Worm (Caenorhabditis elegans) whole organism, mixed stage, embryonic: Measurements from ENCODE around the gene srw-127.
"Not testable (repeated sequence)": the region's sequence is repeated elsewhere in the genome, so short reads cannot be mapped to it uniquely, and the experiment has no call there.

Experiments used
- bed-3 ChIP-seq: fragments of 200-800 bp; sonication (Bioruptor generic); optimal IDR thresholded peaks from 3 replicates; lab custom pipeline; 2018; ENCODE audit warnings: mild to moderate bottlenecking, missing genetic modification characterization, moderate library complexity, missing compliant biosample characterization
- blmp-1 ChIP-seq: fragments of 150-350 bp; optimal IDR thresholded peaks from 2 replicates; lab custom pipeline; 2014; ENCODE audit warnings: missing biosample characterization, missing genetic modification characterization
- ceh-39 ChIP-seq: fragments of 150-350 bp; optimal IDR thresholded peaks from 2 replicates; lab custom pipeline; 2014; ENCODE audit warnings: missing biosample characterization, missing genetic modification characterization
- ceh-83 ChIP-seq: fragments of 200-800 bp; sonication (Bioruptor generic); optimal IDR thresholded peaks from 2 replicates; lab custom pipeline; 2018; ENCODE audit warnings: mild to moderate bottlenecking, missing genetic modification characterization, missing compliant biosample characterization
- ces-1 ChIP-seq: fragments of 150-350 bp; optimal IDR thresholded peaks from 2 replicates; lab custom pipeline; 2014; ENCODE audit warnings: missing biosample characterization, missing genetic modification reagents, missing genetic modification characterization
- elt-1 ChIP-seq: sonication (generic microtip); optimal IDR thresholded peaks from 2 replicates; lab custom pipeline; 2017; ENCODE audit warnings: missing genetic modification characterization, mild to moderate bottlenecking, missing compliant biosample characterization, antibody characterized with exemption, moderate library complexity, borderline replicate concordance; ENCODE audit not compliant: insufficient read depth
- elt-3 ChIP-seq: fragments of 150-350 bp; optimal IDR thresholded peaks from 2 replicates; lab custom pipeline; 2014; ENCODE audit warnings: missing biosample characterization, missing genetic modification characterization
- flh-1 ChIP-seq: fragments of 200-800 bp; sonication (Bioruptor generic); optimal IDR thresholded peaks from 2 replicates; lab custom pipeline; 2018; ENCODE audit warnings: mild to moderate bottlenecking, missing genetic modification characterization, moderate library complexity, missing compliant biosample characterization
- ham-2 ChIP-seq: fragments of 200-800 bp; sonication (Bioruptor generic); optimal IDR thresholded peaks from 2 replicates; lab custom pipeline; 2018; ENCODE audit warnings: mild to moderate bottlenecking, missing genetic modification characterization, missing compliant biosample characterization
- hlh-1 ChIP-seq: fragments of 150-350 bp; optimal IDR thresholded peaks from 2 replicates; lab custom pipeline; 2014; ENCODE audit warnings: missing biosample characterization, missing genetic modification reagents, missing genetic modification characterization
- lin-13 ChIP-seq: fragments of 150-350 bp; optimal IDR thresholded peaks from 2 replicates; lab custom pipeline; 2014; ENCODE audit warnings: missing biosample characterization, missing genetic modification characterization
- lin-32 ChIP-seq: fragments of 200-800 bp; sonication (Bioruptor generic); optimal IDR thresholded peaks from 2 replicates; lab custom pipeline; 2018; ENCODE audit warnings: mild to moderate bottlenecking, missing genetic modification characterization, missing compliant biosample characterization
- lsy-2 ChIP-seq: fragments of 150-350 bp; optimal IDR thresholded peaks from 2 replicates; lab custom pipeline; 2014; ENCODE audit warnings: missing biosample characterization, missing genetic modification characterization
- mab-5 ChIP-seq: fragments of 150-350 bp; optimal IDR thresholded peaks from 2 replicates; lab custom pipeline; 2014; ENCODE audit warnings: missing biosample characterization, missing genetic modification characterization
- mep-1 ChIP-seq: fragments of 150-350 bp; optimal IDR thresholded peaks from 2 replicates; lab custom pipeline; 2017; ENCODE audit warnings: missing biosample characterization, missing genetic modification reagents, missing genetic modification characterization, inconsistent platforms
- mls-2 ChIP-seq: sonication (generic microtip); optimal IDR thresholded peaks from 2 replicates; lab custom pipeline; 2016; ENCODE audit warnings: mild to moderate bottlenecking, missing genetic modification characterization, moderate library complexity, missing compliant biosample characterization
- nhr-12 ChIP-seq: fragments of 150-350 bp; optimal IDR thresholded peaks from 2 replicates; lab custom pipeline; 2014; ENCODE audit warnings: missing biosample characterization, missing genetic modification characterization
- nhr-2 ChIP-seq: fragments of 150-350 bp; optimal IDR thresholded peaks from 2 replicates; lab custom pipeline; 2014; ENCODE audit warnings: missing biosample characterization, missing genetic modification characterization
- nhr-28 ChIP-seq: fragments of 150-350 bp; optimal IDR thresholded peaks from 2 replicates; lab custom pipeline; 2014; ENCODE audit warnings: missing biosample characterization, missing genetic modification characterization
- nhr-76 ChIP-seq: sonication (generic microtip); optimal IDR thresholded peaks from 2 replicates; lab custom pipeline; 2017; ENCODE audit warnings: missing biosample characterization, missing genetic modification characterization
- pha-4 ChIP-seq: fragments of 150-350 bp; optimal IDR thresholded peaks from 2 replicates; lab custom pipeline; 2018; ENCODE audit warnings: missing biosample characterization, missing genetic modification reagents, missing genetic modification characterization
- snpc-4 ChIP-seq: fragments of 150-350 bp; optimal IDR thresholded peaks from 2 replicates; lab custom pipeline; 2014; ENCODE audit warnings: missing biosample characterization, missing genetic modification characterization
- sptf-1 ChIP-seq: sonication (generic microtip); optimal IDR thresholded peaks from 2 replicates; lab custom pipeline; 2017; ENCODE audit warnings: mild to moderate bottlenecking, missing genetic modification characterization, moderate library complexity, missing compliant biosample characterization
- unc-120 ChIP-seq: sonication (generic microtip); optimal IDR thresholded peaks from 2 replicates; lab custom pipeline; 2017; ENCODE audit warnings: missing genetic modification characterization, missing compliant biosample characterization; ENCODE audit not compliant: poor library complexity, severe bottlenecking
- unc-39 ChIP-seq: fragments of 150-350 bp; optimal IDR thresholded peaks from 2 replicates; lab custom pipeline; 2014; ENCODE audit warnings: missing biosample characterization, missing genetic modification characterization
- unc-62 ChIP-seq: fragments of 150-350 bp; optimal IDR thresholded peaks from 2 replicates; lab custom pipeline; 2014; ENCODE audit warnings: missing biosample characterization, missing genetic modification reagents, missing genetic modification characterization
- zip-8 ChIP-seq: fragments of 150-350 bp; optimal IDR thresholded peaks from 2 replicates; lab custom pipeline; 2014; ENCODE audit warnings: missing biosample characterization, missing genetic modification characterization
- ztf-11 ChIP-seq: fragments of 150-350 bp; optimal IDR thresholded peaks from 2 replicates; lab custom pipeline; 2014; ENCODE audit warnings: missing biosample characterization, missing genetic modification characterization

Gene srw-127

DNA sequence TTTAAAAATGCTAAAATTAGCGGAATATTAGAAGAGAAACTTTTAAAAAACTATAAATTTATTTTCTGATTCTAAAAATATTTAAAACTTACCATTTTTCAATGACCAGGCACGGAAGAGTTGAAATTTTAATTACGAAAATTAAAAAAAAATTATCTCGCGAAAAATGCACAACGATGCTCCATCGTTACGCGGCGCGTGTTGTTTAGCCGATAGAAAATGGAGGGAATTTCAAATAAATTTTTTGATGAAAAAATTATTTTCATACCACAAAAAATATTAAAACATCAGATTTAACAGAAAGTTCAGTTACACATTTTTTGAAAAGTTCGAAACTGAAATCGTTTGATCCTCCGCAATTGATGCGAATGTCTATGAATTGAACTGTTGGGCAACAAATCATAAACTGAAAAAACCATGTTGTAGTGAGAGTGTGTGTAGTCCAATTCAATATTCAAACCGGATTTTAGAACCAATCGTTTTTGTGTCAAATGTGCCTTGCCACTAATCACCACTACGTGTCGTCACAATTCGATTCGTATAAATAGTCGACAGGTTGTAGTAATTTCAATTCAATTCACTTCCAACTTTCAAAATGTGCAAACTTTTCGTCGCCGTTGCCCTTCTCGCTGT, 38.5 kb downstream of the srw-127 start, which contains the start of the genes tofu-2 and spig-1:
tofu-2 (minus strand) TSS at position 116 of the 633 bp plus-strand sequence.
spig-1 (plus strand) TSS at position 583 of the 633 bp plus-strand sequence.
- TF ChIP-seq nhr-12 (tag; lab: Kevin White, UChicago): no peak
- no peak for TF ChIP-seq flh-1 (GFP tag; lab: Kevin White, UChicago)
- TF ChIP-seq nhr-28 (tag; lab: Kevin White, UChicago): no peak
- TF ChIP-seq ceh-39: no peak
- TF ChIP-seq snpc-4 (tag; lab: Kevin White, UChicago): no peak
- TF ChIP-seq lsy-2 (tag; lab: Kevin White, UChicago): no peak
- TF ChIP-seq ceh-83 (GFP tag; lab: Kevin White, UChicago): no peak
- no peak for TF ChIP-seq ces-1
- no peak for TF ChIP-seq ham-2
- TF ChIP-seq elt-3 (tag; lab: Kevin White, UChicago): no peak
- TF ChIP-seq nhr-76 (tag; lab: Kevin White, UChicago): no peak
- no peak for TF ChIP-seq mep-1 (tag; lab: Kevin White, UChicago)

- TF ChIP-seq bed-3 (GFP tag; lab: Kevin White, UChicago): no peak
- TF ChIP-seq blmp-1 (tag; lab: Kevin White, UChicago): no peak
- TF ChIP-seq elt-1 (tag; lab: Kevin White, UChicago): no peak
- no peak for TF ChIP-seq snpc-4 (tag; lab: Kevin White, UChicago)
- TF ChIP-seq lin-13 (tag; lab: Kevin White, UChicago): no peak
- no peak for TF ChIP-seq mab-5 (tag; lab: Kevin White, UChicago)
- TF ChIP-seq nhr-28 (tag; lab: Kevin White, UChicago): no peak
- no peak for TF ChIP-seq ces-1
- no peak for TF ChIP-seq zip-8
- TF ChIP-seq sptf-1 (tag; lab: Kevin White, UChicago): no peak
- no peak for TF ChIP-seq nhr-12 (tag; lab: Kevin White, UChicago)
- TF ChIP-seq nhr-2 (tag; lab: Kevin White, UChicago): no peak
- no peak for TF ChIP-seq unc-62
- TF ChIP-seq mls-2 (tag; lab: Kevin White, UChicago): no peak
- no peak for TF ChIP-seq lin-32 (GFP tag; lab: Kevin White, UChicago)
- no peak for TF ChIP-seq elt-3 (tag; lab: Kevin White, UChicago)
- TF ChIP-seq unc-120 (tag; lab: Kevin White, UChicago): no peak
- no peak for TF ChIP-seq ceh-39
Observed at ce11 chrV:7053100-7053499, 40.4 kb downstream of the srw-127 start, which contains the start of gene txt-17. TSS of gene txt-17 (minus strand) at chrV:7053200.

ce11 chrV:7054598-7054997, 41.9 kb downstream of the srw-127 start, which contains the start of gene spig-8:
TSS of gene spig-8 (plus strand) at chrV:7054898.
- TF ChIP-seq unc-120 (tag; lab: Kevin White, UChicago) (no peak), hlh-1 (tag; lab: Kevin White, UChicago) (no peak), elt-1 (tag; lab: Kevin White, UChicago) (no peak), sptf-1 (tag; lab: Kevin White, UChicago) (no peak), nhr-76 (tag; lab: Kevin White, UChicago) (no peak), ztf-11 (no peak), nhr-12 (tag; lab: Kevin White, UChicago) (no peak), lin-13 (tag; lab: Kevin White, UChicago) (no peak), bed-3 (GFP tag; lab: Kevin White, UChicago) (no peak), mls-2 (tag; lab: Kevin White, UChicago) (no peak), ces-1 (no peak), lin-32 (GFP tag; lab: Kevin White, UChicago) (no peak), ceh-39 (no peak), unc-39 (no peak)
- TF ChIP-seq, all 35 proteins: peak for 0

DNA sequence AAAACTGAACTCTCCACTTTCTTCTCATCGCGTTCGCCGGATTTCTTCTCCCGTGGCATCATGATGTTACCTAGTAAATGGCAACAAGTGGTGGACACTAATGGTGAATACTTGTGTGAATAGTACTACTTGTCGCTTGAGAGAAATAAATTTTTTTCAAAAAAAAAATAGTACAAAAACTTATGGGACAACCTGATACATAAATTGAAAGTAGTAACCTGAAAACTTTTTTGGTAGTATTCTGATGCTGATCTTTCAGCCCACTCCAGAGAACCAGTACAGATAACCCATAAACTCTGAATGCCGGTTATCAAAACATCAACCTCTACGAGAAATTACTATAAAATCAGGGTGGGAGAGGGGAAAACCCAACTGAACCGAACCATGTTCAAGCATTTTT, 45.1 kb downstream of the srw-127 start, which contains the start of gene Y57E12AL.2:
Y57E12AL.2 (plus strand) TSS at position 301 of the 400 bp plus-strand sequence.
- not testable (repeated sequence) for TF ChIP-seq pha-4, elt-3, snpc-4 (tag; lab: Kevin White, UChicago)

- TF ChIP-seq ceh-83 (GFP tag; lab: Kevin White, UChicago) (no peak), lin-13 (tag; lab: Kevin White, UChicago) (no peak), unc-62 (no peak), elt-3 (tag; lab: Kevin White, UChicago) (no peak), ham-2 (no peak), nhr-28 (tag; lab: Kevin White, UChicago) (no peak), blmp-1 (tag; lab: Kevin White, UChicago) (no peak), zip-8 (no peak), lsy-2 (tag; lab: Kevin White, UChicago) (no peak)
- TF ChIP-seq, all 35 proteins: peak for 0
Observed at ce11 chrV:7059350-7059749, 46.6 kb downstream of the srw-127 start, which contains the start of gene mdt-6. TSS of gene mdt-6 (minus strand) at chrV:7059624.
